Worm (Caenorhabditis elegans) whole organism, L2 larva: Measurements from ENCODE around the gene Y57G11C.51.

ENCODE experiments used
- R02D3.7 ChIP-seq: fragments of 150-350 bp; optimal IDR thresholded peaks from 2 replicates; lab custom pipeline; 2014; ENCODE audit warnings: missing biosample characterization, missing genetic modification characterization
- ZK546.5 ChIP-seq: sonication (generic microtip); optimal IDR thresholded peaks from 2 replicates; lab custom pipeline; 2017; ENCODE audit warnings: missing biosample characterization, missing genetic modification characterization
- alr-1 ChIP-seq: fragments of 150-350 bp; optimal IDR thresholded peaks from 2 replicates; lab custom pipeline; 2014; ENCODE audit warnings: missing biosample characterization, missing genetic modification characterization
- blmp-1 ChIP-seq: sonication (generic microtip); optimal IDR thresholded peaks from 2 replicates; lab custom pipeline; 2017; ENCODE audit warnings: missing genetic modification characterization, mild to moderate bottlenecking, missing compliant biosample characterization, antibody characterized with exemption, moderate library complexity; ENCODE audit not compliant: insufficient read depth
- dmd-4 ChIP-seq: sonication (generic microtip); optimal IDR thresholded peaks from 2 replicates; lab custom pipeline; 2017; ENCODE audit warnings: missing biosample characterization, missing genetic modification characterization
- lin-13 ChIP-seq: fragments of 150-350 bp; optimal IDR thresholded peaks from 2 replicates; lab custom pipeline; 2014; ENCODE audit warnings: missing biosample characterization, missing genetic modification reagents, missing genetic modification characterization
- zag-1 ChIP-seq: fragments of 150-350 bp; optimal IDR thresholded peaks from 2 replicates; lab custom pipeline; 2014; ENCODE audit warnings: missing biosample characterization, missing genetic modification characterization
- ztf-11 ChIP-seq: sonication (generic microtip); optimal IDR thresholded peaks from 2 replicates; lab custom pipeline; 2017; ENCODE audit warnings: missing biosample characterization, missing genetic modification characterization
- ztf-4 ChIP-seq: fragments of 150-350 bp; optimal IDR thresholded peaks from 2 replicates; lab custom pipeline; 2014; ENCODE audit warnings: missing biosample characterization, missing genetic modification characterization

DNA sequence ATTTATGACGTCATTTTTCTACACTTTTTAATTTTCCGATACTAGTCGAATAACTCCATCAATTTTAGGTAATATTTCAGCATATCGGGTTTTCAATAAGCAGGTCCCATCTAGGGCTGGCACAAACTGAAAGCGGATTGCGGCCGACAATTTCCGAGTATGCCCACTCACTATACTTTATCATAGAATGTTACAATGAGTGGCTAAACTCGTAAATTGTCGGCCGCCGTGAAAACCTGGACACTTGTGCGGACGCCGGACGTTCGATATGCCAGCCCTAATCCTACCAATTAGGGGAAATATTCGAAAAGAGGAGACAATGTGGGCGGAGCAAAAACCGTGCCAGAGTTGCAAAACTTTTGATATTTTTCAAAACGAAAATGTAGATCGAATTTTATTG lies 14.7 kb downstream of the Y57G11C.51 start:
- TF ChIP-seq lin-13 (GFP tag; lab: Kevin White, UChicago) = no peak
- no peak for TF ChIP-seq ZK546.5
- TF ChIP-seq ztf-11 (tag; lab: Kevin White, UChicago) = no peak
- no peak for TF ChIP-seq R02D3.7
- no peak for TF ChIP-seq zag-1 (tag; lab: Kevin White, UChicago)
- TF ChIP-seq ztf-4 (tag; lab: Kevin White, UChicago) = no peak
- no peak for TF ChIP-seq blmp-1 (tag; lab: Kevin White, UChicago)
- no peak for TF ChIP-seq dmd-4
- no peak for TF ChIP-seq alr-1 (tag; lab: Kevin White, UChicago)
